Fruit fly (Drosophila melanogaster) whole organism, embryonic: ENCODE measurements around the gene CG31870.

Experiments
- Adf1 ChIP-seq: fragments of 200-800 bp; sonication (Bioruptor generic); IDR thresholded peaks from 2 replicates; pipeline ENCODE4 v1.3.6; 2022; ENCODE audit warnings: missing biosample characterization, missing genetic modification characterization
- BEAF-32 ChIP-seq: fragments of 200-800 bp; sonication (Bioruptor generic); optimal IDR thresholded peaks from 3 replicates; lab custom pipeline; 2017; ENCODE audit warnings: missing biosample characterization, missing genetic modification characterization, mild to moderate bottlenecking, moderate library complexity, missing genetic modification reagents
- CG10267 ChIP-seq: fragments of 200-800 bp; sonication (Bioruptor generic); optimal IDR thresholded peaks from 2 replicates; lab custom pipeline; 2018; ENCODE audit warnings: missing biosample characterization, mild to moderate bottlenecking, missing genetic modification characterization, moderate library complexity
- CG10366 ChIP-seq: fragments of 200-800 bp; sonication (Bioruptor generic); IDR thresholded peaks from 2 replicates; pipeline ENCODE4 v1.3.6; 2022; ENCODE audit warnings: missing biosample characterization, missing genetic modification characterization
- CG11504 ChIP-seq: fragments of 200-800 bp; sonication (Bioruptor generic); optimal IDR thresholded peaks from 3 replicates; lab custom pipeline; 2019; ENCODE audit warnings: missing biosample characterization, mild to moderate bottlenecking, missing genetic modification characterization, moderate library complexity
- CG11723 ChIP-seq: fragments of 200-800 bp; sonication (Bioruptor generic); optimal IDR thresholded peaks from 2 replicates; lab custom pipeline; 2017; ENCODE audit warnings: missing biosample characterization, mild to moderate bottlenecking, missing genetic modification characterization
- CG12769 ChIP-seq: fragments of 200-800 bp; sonication (Bioruptor generic); optimal IDR thresholded peaks from 2 replicates; lab custom pipeline; 2019; ENCODE audit warnings: missing biosample characterization, mild to moderate bottlenecking, missing genetic modification characterization, moderate library complexity
- CG15479 ChIP-seq: fragments of 200-800 bp; sonication (Bioruptor generic); optimal IDR thresholded peaks from 3 replicates; lab custom pipeline; 2019; ENCODE audit warnings: missing biosample characterization, mild to moderate bottlenecking, missing genetic modification characterization, moderate library complexity
- CG15601 ChIP-seq: fragments of 200-800 bp; sonication (Bioruptor generic); optimal IDR thresholded peaks from 3 replicates; lab custom pipeline; 2019; ENCODE audit warnings: missing biosample characterization, mild to moderate bottlenecking, missing genetic modification characterization, moderate library complexity
- CG2120 ChIP-seq: fragments of 200-800 bp; sonication (Bioruptor generic); optimal IDR thresholded peaks from 3 replicates; lab custom pipeline; 2016; ENCODE audit warnings: missing biosample characterization, missing genetic modification characterization
- CG30020 ChIP-seq: fragments of 200-800 bp; optimal IDR thresholded peaks from 2 replicates; lab custom pipeline; 2019; ENCODE audit warnings: missing biosample characterization, mild to moderate bottlenecking, missing genetic modification characterization, moderate library complexity
- CG30403 ChIP-seq: fragments of 200-800 bp; sonication (Bioruptor generic); optimal IDR thresholded peaks from 3 replicates; lab custom pipeline; 2016; ENCODE audit warnings: missing biosample characterization, missing genetic modification characterization
- CG34224 ChIP-seq: fragments of 200-800 bp; sonication (Bioruptor generic); IDR thresholded peaks from 3 replicates; pipeline ENCODE4 v1.3.6; 2022; ENCODE audit warnings: missing biosample characterization, missing genetic modification characterization; ENCODE audit not compliant: partially characterized antibody
- CG3726 ChIP-seq: fragments of 200-800 bp; sonication (Bioruptor generic); IDR thresholded peaks from 3 replicates; pipeline ENCODE4, ENCODE4 v1.3.6; 2022; ENCODE audit warnings: missing biosample characterization, missing genetic modification characterization
- CG4730 ChIP-seq: fragments of 200-800 bp; sonication (Bioruptor generic); IDR thresholded peaks from 2 replicates; pipeline ENCODE4 v1.3.6; 2022; ENCODE audit warnings: missing biosample characterization, missing genetic modification characterization
- CG6175 ChIP-seq: fragments of 200-800 bp; sonication (Bioruptor generic); IDR thresholded peaks from 3 replicates; pipeline ENCODE4 v1.3.6; 2022; ENCODE audit warnings: missing biosample characterization, missing genetic modification characterization
- CG6272 ChIP-seq: fragments of 200-800 bp; sonication (Bioruptor generic); IDR thresholded peaks from 2 replicates; pipeline ENCODE4 v1.3.6; 2022; ENCODE audit warnings: missing biosample characterization, missing genetic modification characterization
- CG7987 ChIP-seq: fragments of 200-800 bp; sonication (Bioruptor generic); optimal IDR thresholded peaks from 2 replicates; lab custom pipeline; 2018; ENCODE audit warnings: missing biosample characterization, mild to moderate bottlenecking, missing genetic modification characterization, moderate library complexity
- CG8359 ChIP-seq: fragments of 200-800 bp; sonication (Bioruptor generic); optimal IDR thresholded peaks from 2 replicates; lab custom pipeline; 2017; ENCODE audit warnings: missing biosample characterization, mild to moderate bottlenecking, missing genetic modification characterization, borderline replicate concordance
- CHES-1-like ChIP-seq: fragments of 200-800 bp; sonication (Bioruptor generic); optimal IDR thresholded peaks from 2 replicates; lab custom pipeline; 2016; ENCODE audit warnings: missing biosample characterization, missing genetic modification characterization
- D ChIP-seq, 2 experiments: fragments of 200-800 bp in 1 of 2; fragments of >200 bp in 1 of 2; sonication (Bioruptor generic) in 1 of 2; optimal IDR thresholded peaks; 2 replicates in 1 of 2; 3 replicates in 1 of 2; lab custom pipeline; 2017; ENCODE audit warnings: mild to moderate bottlenecking in 1 of 2, missing biosample characterization in 1 of 2, missing genetic modification characterization in 1 of 2, missing genetic modification reagents in 1 of 2
- GATAe ChIP-seq: fragments of 200-800 bp; sonication (Bioruptor generic); conservative IDR thresholded peaks from 2 replicates; pipeline ENCODE4 v1.3.6; 2022; ENCODE audit warnings: missing biosample characterization, missing genetic modification characterization
- Gug ChIP-seq: fragments of 200-800 bp; sonication (Bioruptor generic); IDR thresholded peaks from 4 replicates; pipeline ENCODE4 v1.3.6; 2022; ENCODE audit warnings: missing biosample characterization, missing genetic modification characterization
- H2.0 ChIP-seq: fragments of 200-800 bp; sonication (Bioruptor generic); IDR thresholded peaks from 2 replicates; pipeline ENCODE4 v1.3.6; 2022; ENCODE audit warnings: missing biosample characterization, missing genetic modification characterization
- HHEX ChIP-seq: fragments of 200-800 bp; sonication (Bioruptor generic); optimal IDR thresholded peaks from 3 replicates; lab custom pipeline; 2017; ENCODE audit warnings: missing biosample characterization, mild to moderate bottlenecking, missing genetic modification characterization, missing genetic modification reagents
- Hsf ChIP-seq: fragments of 200-800 bp; sonication (Bioruptor generic); optimal IDR thresholded peaks from 3 replicates; lab custom pipeline; 2016; ENCODE audit warnings: missing biosample characterization, missing genetic modification characterization
- Meics ChIP-seq: fragments of 200-800 bp; sonication (Bioruptor generic); optimal IDR thresholded peaks from 2 replicates; lab custom pipeline; 2017; ENCODE audit warnings: missing biosample characterization, mild to moderate bottlenecking, missing genetic modification characterization
- Oli ChIP-seq: fragments of 200-800 bp; sonication (Bioruptor generic); optimal IDR thresholded peaks from 2 replicates; lab custom pipeline; 2018; ENCODE audit warnings: missing biosample characterization, mild to moderate bottlenecking, missing genetic modification characterization, moderate library complexity
- Sox100B ChIP-seq: fragments of 200-800 bp; sonication (Bioruptor generic); optimal IDR thresholded peaks from 3 replicates; lab custom pipeline; 2018; ENCODE audit warnings: missing biosample characterization, mild to moderate bottlenecking, missing genetic modification characterization
- ac ChIP-seq: fragments of 200-800 bp; sonication (Bioruptor generic); optimal IDR thresholded peaks from 3 replicates; lab custom pipeline; 2017; ENCODE audit warnings: missing biosample characterization, mild to moderate bottlenecking, missing genetic modification characterization
- amos ChIP-seq: fragments of 200-800 bp; sonication (Bioruptor generic); IDR thresholded peaks from 2 replicates; pipeline ENCODE4 v1.3.6; 2022; ENCODE audit warnings: missing biosample characterization, missing genetic modification characterization; ENCODE audit not compliant: partially characterized antibody
- aop ChIP-seq: fragments of 200-800 bp; sonication (Bioruptor generic); IDR thresholded peaks from 2 replicates; pipeline ENCODE4 v1.3.6; 2022; ENCODE audit warnings: missing biosample characterization, missing genetic modification characterization
- az2 ChIP-seq: fragments of 200-800 bp; sonication (Bioruptor generic); optimal IDR thresholded peaks from 3 replicates; lab custom pipeline; 2016; ENCODE audit warnings: missing biosample characterization, missing genetic modification characterization
- bsh ChIP-seq, 2 experiments: fragments of 200-800 bp; sonication (Bioruptor generic); optimal IDR thresholded peaks; 2 replicates each; lab custom pipeline; 2017 to 2018; ENCODE audit warnings: mild to moderate bottlenecking in 2 of 2, missing biosample characterization in 2 of 2, missing genetic modification characterization in 2 of 2, moderate library complexity in 1 of 2
- chm ChIP-seq: fragments of 200-800 bp; sonication (Bioruptor generic); IDR thresholded peaks from 2 replicates; pipeline ENCODE4 v1.3.6; 2022; ENCODE audit warnings: missing biosample characterization, missing genetic modification characterization
- croc ChIP-seq: fragments of 200-800 bp; sonication (Bioruptor generic); conservative IDR thresholded peaks from 3 replicates; pipeline ENCODE4 v1.3.6; 2022; ENCODE audit warnings: missing biosample characterization, missing genetic modification characterization
- emc ChIP-seq: fragments of 200-800 bp; sonication (Bioruptor generic); optimal IDR thresholded peaks from 2 replicates; lab custom pipeline; 2016; ENCODE audit warnings: missing biosample characterization, missing genetic modification characterization
- en ChIP-seq: fragments of 200-800 bp; sonication (Bioruptor generic); optimal IDR thresholded peaks from 2 replicates; lab custom pipeline; 2016; ENCODE audit warnings: missing biosample characterization, missing genetic modification characterization
- fd102C ChIP-seq: fragments of 200-800 bp; sonication (Bioruptor generic); optimal IDR thresholded peaks from 2 replicates; lab custom pipeline; 2018; ENCODE audit warnings: missing biosample characterization, mild to moderate bottlenecking, missing genetic modification characterization, moderate library complexity
- gcm2 ChIP-seq: fragments of 200-800 bp; sonication (Bioruptor generic); optimal IDR thresholded peaks from 2 replicates; lab custom pipeline; 2016; ENCODE audit warnings: missing biosample characterization, missing genetic modification characterization
- gro ChIP-seq: fragments of 200-800 bp; sonication (Bioruptor generic); optimal IDR thresholded peaks from 2 replicates; lab custom pipeline; 2016; ENCODE audit warnings: missing biosample characterization, missing genetic modification characterization
- h ChIP-seq: fragments of >200 bp; optimal IDR thresholded peaks from 2 replicates; lab custom pipeline; 2017
- insv ChIP-seq, 2 experiments: fragments of 200-800 bp; sonication (Bioruptor generic); optimal IDR thresholded peaks; 3 replicates each; lab custom pipeline; 2016 to 2018; ENCODE audit warnings: missing biosample characterization in 2 of 2, missing genetic modification characterization in 2 of 2
- jing ChIP-seq: fragments of 200-800 bp; sonication (Bioruptor generic); optimal IDR thresholded peaks from 2 replicates; lab custom pipeline; 2018; ENCODE audit warnings: missing biosample characterization, mild to moderate bottlenecking, missing genetic modification characterization
- nom ChIP-seq: fragments of 200-800 bp; sonication (Bioruptor generic); optimal IDR thresholded peaks from 2 replicates; lab custom pipeline; 2017; ENCODE audit warnings: missing biosample characterization, missing genetic modification characterization, mild to moderate bottlenecking, moderate library complexity, missing genetic modification reagents
- onecut ChIP-seq: fragments of 200-800 bp; sonication (Bioruptor generic); IDR thresholded peaks from 2 replicates; pipeline ENCODE4 v1.3.6; 2022; ENCODE audit warnings: missing biosample characterization, missing genetic modification characterization
- pfk ChIP-seq: fragments of 200-800 bp; sonication (Bioruptor generic); optimal IDR thresholded peaks from 2 replicates; lab custom pipeline; 2018; ENCODE audit warnings: missing biosample characterization, mild to moderate bottlenecking, missing genetic modification characterization, moderate library complexity
- repo ChIP-seq: fragments of 200-800 bp; sonication (Bioruptor generic); optimal IDR thresholded peaks from 2 replicates; lab custom pipeline; 2016; ENCODE audit warnings: missing biosample characterization, missing genetic modification characterization
- slp2 ChIP-seq: fragments of 200-800 bp; sonication (Bioruptor generic); optimal IDR thresholded peaks from 2 replicates; lab custom pipeline; 2016; ENCODE audit warnings: missing biosample characterization, missing genetic modification characterization
- unc-4 ChIP-seq: fragments of 200-800 bp; sonication (Bioruptor generic); IDR thresholded peaks from 2 replicates; pipeline ENCODE4 v1.3.6; 2022; ENCODE audit warnings: missing biosample characterization, missing genetic modification characterization; ENCODE audit not compliant: partially characterized antibody
- usp ChIP-seq: fragments of >200 bp; optimal IDR thresholded peaks from 2 replicates; lab custom pipeline; 2017; ENCODE audit warnings: missing biosample characterization, missing genetic modification characterization

CG31870 gene

DNA sequence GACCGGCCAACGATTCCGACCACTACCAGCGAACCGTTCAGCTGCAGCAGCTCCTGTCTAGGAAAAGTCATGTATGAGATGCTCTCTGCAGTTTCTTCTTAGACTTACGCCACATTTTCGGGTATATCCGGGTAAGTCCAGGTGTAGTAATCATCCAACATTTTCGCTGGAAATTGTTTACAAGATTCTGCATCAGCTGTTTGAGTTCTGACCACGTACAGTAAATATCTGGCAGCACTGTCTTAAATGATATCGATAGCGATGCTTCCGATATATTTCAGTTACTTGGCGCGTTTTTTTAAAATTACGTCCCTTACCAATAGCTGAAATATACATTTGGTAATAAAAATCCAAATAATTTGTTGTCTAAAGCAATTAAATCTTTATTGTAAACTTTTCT, 46.3 kb upstream of the CG31870 start, which contains the start of gene CG6729 (continued):
- TF ChIP-seq nom (GFP tag; lab: Kevin White, UChicago): no peak
- no peak for TF ChIP-seq CG3726
- TF ChIP-seq HHEX (GFP tag; lab: Kevin White, UChicago): no peak
- TF ChIP-seq gcm2: no peak
- no peak for TF ChIP-seq pfk (GFP tag; lab: Kevin White, UChicago)
- no peak for TF ChIP-seq Adf1 (GFP tag; lab: Robert Waterston, UW)
- peak; percentile 74 for TF ChIP-seq amos (GFP tag; lab: Robert Waterston, UW)
- TF ChIP-seq CG12769 (tag; lab: Kevin White, UChicago): no peak
- TF ChIP-seq unc-4 (GFP tag; lab: Robert Waterston, UW): peak; percentile 81
- no peak for TF ChIP-seq gro (GFP tag; lab: Kevin White, UChicago)
- TF ChIP-seq CG6175 (GFP tag; lab: Robert Waterston, UW): no peak
- no peak for TF ChIP-seq CG10366
- no peak for TF ChIP-seq en (GFP tag; lab: Kevin White, UChicago)
- no peak for TF ChIP-seq CG10267 (tag; lab: Kevin White, UChicago)
- no peak for TF ChIP-seq CG11723
- no peak for TF ChIP-seq croc (GFP tag; lab: Robert Waterston, UW)
- no peak for TF ChIP-seq CG2120 (GFP tag; lab: Kevin White, UChicago)
- TF ChIP-seq aop (GFP tag; lab: Robert Waterston, UW): no peak
- no peak for TF ChIP-seq az2 (GFP tag; lab: Kevin White, UChicago)
- TF ChIP-seq CG34224: peak; percentile 78
- TF ChIP-seq jing (GFP tag; lab: Kevin White, UChicago): no peak
- TF ChIP-seq CG7987 (GFP tag; lab: Kevin White, UChicago): no peak
- TF ChIP-seq Gug (GFP tag; lab: Robert Waterston, UW): no peak
- TF ChIP-seq CHES-1-like (GFP tag; lab: Kevin White, UChicago): no peak
- no peak for TF ChIP-seq CG4730 (GFP tag; lab: Robert Waterston, UW)
- TF ChIP-seq insv (GFP tag; optimal IDR thresholded peaks at IDR 0.05; lab: Kevin White, UChicago): no peak
- no peak for TF ChIP-seq Meics (GFP tag; lab: Kevin White, UChicago)
- no peak for TF ChIP-seq CG30403 (GFP tag; lab: Kevin White, UChicago)
- no peak for TF ChIP-seq ac (GFP tag; lab: Kevin White, UChicago)
- no peak for TF ChIP-seq fd102C
- no peak for TF ChIP-seq h (lab: Kevin White, UChicago)
- no peak for TF ChIP-seq Hsf (GFP tag; lab: Kevin White, UChicago)
- TF ChIP-seq H2.0 (GFP tag; lab: Robert Waterston, UW): no peak
- TF ChIP-seq CG8359 (GFP tag; lab: Kevin White, UChicago): no peak
- TF ChIP-seq repo (GFP tag; lab: Kevin White, UChicago): no peak
- no peak for TF ChIP-seq Sox100B (GFP tag; lab: Kevin White, UChicago)
- TF ChIP-seq CG15479 (GFP tag; lab: Kevin White, UChicago): no peak
- no peak for TF ChIP-seq CG15601
- no peak for TF ChIP-seq Oli
- no peak for TF ChIP-seq CG6272
- TF ChIP-seq bsh (GFP tag; optimal IDR thresholded peaks at IDR 0.05; lab: Kevin White, UChicago): no peak
- no peak for TF ChIP-seq GATAe (GFP tag; lab: Robert Waterston, UW)
- no peak for TF ChIP-seq CG11504 (tag; lab: Kevin White, UChicago)
- no peak for TF ChIP-seq emc (GFP tag; lab: Kevin White, UChicago)
- no peak for TF ChIP-seq CG30020 (tag; lab: Kevin White, UChicago)
- no peak for TF ChIP-seq chm (GFP tag; lab: Robert Waterston, UW)
- TF ChIP-seq usp (GFP tag; lab: Kevin White, UChicago): no peak
- no peak for TF ChIP-seq onecut (GFP tag; lab: Robert Waterston, UW)
- no peak for TF ChIP-seq D (optimal IDR thresholded peaks at IDR 0.05; lab: Kevin White, UChicago)
- no peak for TF ChIP-seq D (GFP tag; optimal IDR thresholded peaks at IDR 0.05; lab: Kevin White, UChicago)
- no peak for TF ChIP-seq slp2 (GFP tag; lab: Kevin White, UChicago)
- TF ChIP-seq BEAF-32: peak; percentile 77
